Worm (Caenorhabditis elegans) whole organism, young adult: ENCODE data around the gene cng-1.

Experiments used
- hmg-1.2 ChIP-seq: fragments of 200-800 bp; sonication (Bioruptor generic); IDR thresholded peaks from 2 replicates; pipeline ENCODE4 v1.3.6; 2022; ENCODE audit warnings: missing genetic modification reagents, missing genetic modification characterization, missing compliant biosample characterization
- ztf-18 ChIP-seq: sonication (generic microtip); optimal IDR thresholded peaks from 2 replicates; lab custom pipeline; 2016; ENCODE audit warnings: missing genotype, mild to moderate bottlenecking, missing genetic modification characterization, missing compliant biosample characterization

DNA sequence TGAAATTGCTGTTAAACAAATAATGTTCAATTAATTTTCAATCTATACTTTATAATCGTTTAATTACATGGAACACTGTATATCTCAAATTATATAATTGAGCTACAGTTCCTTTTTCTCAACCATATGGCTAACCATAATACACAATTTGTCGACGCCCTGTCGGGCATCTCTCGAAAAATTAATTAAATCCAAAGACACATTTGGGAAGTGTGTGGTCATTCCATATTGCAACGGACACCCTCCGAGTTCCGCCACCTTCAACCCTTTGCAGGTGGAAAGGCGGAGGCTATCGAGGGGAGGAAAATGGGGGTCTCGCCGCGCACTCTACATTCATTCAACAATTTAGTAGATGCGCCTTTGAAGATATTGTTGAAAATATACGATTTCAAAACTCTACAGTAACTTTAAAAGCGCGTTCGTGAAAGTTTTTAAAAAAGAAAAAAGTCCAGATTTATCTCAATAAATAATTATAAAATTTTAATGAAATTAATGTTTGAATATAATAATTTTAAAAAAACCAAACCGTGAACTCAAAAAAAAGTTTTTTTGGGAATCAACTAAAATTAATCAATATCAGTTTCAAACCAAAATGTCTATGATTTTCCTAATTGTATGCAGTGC lies 2.3 kb downstream of the cng-1 start, which contains the start of gene F14H8.8:
- TF ChIP-seq ztf-18 (tag; lab: Kevin White, UChicago) = no peak
- peak; percentile 73 for TF ChIP-seq hmg-1.2 (GFP tag; lab: Robert Waterston, UW)
